Fruit fly (Drosophila melanogaster) S2 (cell line): ENCODE data around the gene CG2656.

Source experiments
- CG8478 ChIP-seq: fragments of >200 bp; optimal IDR thresholded peaks from 2 replicates; lab custom pipeline; 2018
- CTCF ChIP-seq, 2 experiments: fragments of >200 bp; optimal IDR thresholded peaks; 2 replicates each; lab custom pipeline; 2018

dm6 chr3R:7102853-7103833 is 41.4 kb upstream of the CG2656 start:
- TF ChIP-seq CTCF (optimal IDR thresholded peaks at IDR 0.05; lab: Kevin White, UChicago) (no peak), CG8478 (no peak)
